Fruit fly (Drosophila melanogaster) whole organism, prepupa: ENCODE data around the gene CG2691.

ENCODE experiments used
- CG10631 ChIP-seq: fragments of 200-800 bp; sonication (Bioruptor generic); optimal IDR thresholded peaks from 2 replicates; lab custom pipeline; 2016; ENCODE audit warnings: missing biosample characterization, missing genetic modification characterization
- CG11294 ChIP-seq: fragments of 200-800 bp; sonication (Bioruptor generic); IDR thresholded peaks from 2 replicates; pipeline ENCODE4 v1.3.6; 2022; ENCODE audit warnings: missing biosample characterization, missing genetic modification characterization
- CG15336 ChIP-seq: fragments of 200-800 bp; sonication (Bioruptor generic); IDR thresholded peaks from 2 replicates; pipeline ENCODE4 v1.3.6; 2022; ENCODE audit warnings: missing biosample characterization, missing genetic modification characterization
- CG1621 ChIP-seq: fragments of 200-800 bp; sonication (Bioruptor generic); optimal IDR thresholded peaks from 3 replicates; lab custom pipeline; 2018; ENCODE audit warnings: missing biosample characterization, mild to moderate bottlenecking, missing genetic modification characterization
- CG16779 ChIP-seq: fragments of 200-800 bp; sonication (Bioruptor generic); optimal IDR thresholded peaks from 3 replicates; lab custom pipeline; 2017; ENCODE audit warnings: missing biosample characterization, mild to moderate bottlenecking, missing genetic modification characterization
- CG3032 ChIP-seq: fragments of 200-800 bp; optimal IDR thresholded peaks from 2 replicates; lab custom pipeline; 2019; ENCODE audit warnings: missing biosample characterization, mild to moderate bottlenecking, missing genetic modification characterization, moderate library complexity
- CG31627 ChIP-seq: fragments of 200-800 bp; sonication (Bioruptor generic); optimal IDR thresholded peaks from 3 replicates; lab custom pipeline; 2016; ENCODE audit warnings: missing biosample characterization, missing genetic modification characterization
- CG32006 ChIP-seq: fragments of 200-800 bp; sonication (Bioruptor generic); optimal IDR thresholded peaks from 3 replicates; lab custom pipeline; 2017; ENCODE audit warnings: missing biosample characterization, mild to moderate bottlenecking, missing genetic modification characterization
- CG34406 ChIP-seq: fragments of 200-800 bp; sonication (Bioruptor generic); optimal IDR thresholded peaks from 3 replicates; lab custom pipeline; 2016; ENCODE audit warnings: missing biosample characterization, missing genetic modification characterization
- CG3919 ChIP-seq: fragments of 200-800 bp; sonication (Bioruptor generic); optimal IDR thresholded peaks from 3 replicates; lab custom pipeline; 2016; ENCODE audit warnings: missing biosample characterization, missing genetic modification characterization
- CG4318 ChIP-seq: fragments of 200-800 bp; sonication (Bioruptor generic); optimal IDR thresholded peaks from 3 replicates; lab custom pipeline; 2017; ENCODE audit warnings: missing biosample characterization, mild to moderate bottlenecking, missing genetic modification characterization
- CG6163 ChIP-seq: fragments of 200-800 bp; sonication (Bioruptor generic); IDR thresholded peaks from 3 replicates; pipeline ENCODE4 v1.3.6; 2022; ENCODE audit warnings: missing biosample characterization, missing genetic modification characterization
- CG6276 ChIP-seq: fragments of 200-800 bp; sonication (Bioruptor generic); optimal IDR thresholded peaks from 2 replicates; lab custom pipeline; 2017; ENCODE audit warnings: missing biosample characterization, mild to moderate bottlenecking, missing genetic modification characterization
- CG6854 ChIP-seq: fragments of 200-800 bp; sonication (Bioruptor generic); optimal IDR thresholded peaks from 2 replicates; lab custom pipeline; 2017; ENCODE audit warnings: missing biosample characterization, mild to moderate bottlenecking, missing genetic modification characterization
- CG7368 ChIP-seq: fragments of 200-800 bp; sonication (Bioruptor generic); optimal IDR thresholded peaks from 3 replicates; lab custom pipeline; 2016; ENCODE audit warnings: missing biosample characterization, missing genetic modification characterization
- CG8119 ChIP-seq: fragments of 200-800 bp; sonication (Bioruptor generic); IDR thresholded peaks from 3 replicates; pipeline ENCODE4 v1.3.6; 2022; ENCODE audit warnings: missing biosample characterization, missing genetic modification characterization
- CG8319 ChIP-seq: fragments of 200-800 bp; sonication (Bioruptor generic); optimal IDR thresholded peaks from 3 replicates; lab custom pipeline; 2016; ENCODE audit warnings: missing biosample characterization, missing genetic modification characterization
- CG8632 ChIP-seq: fragments of 200-800 bp; sonication (Bioruptor generic); optimal IDR thresholded peaks from 3 replicates; lab custom pipeline; 2016; ENCODE audit warnings: missing biosample characterization, missing genetic modification characterization
- CG9139 ChIP-seq: fragments of 200-800 bp; sonication (Bioruptor generic); optimal IDR thresholded peaks from 3 replicates; lab custom pipeline; 2017; ENCODE audit warnings: missing biosample characterization, mild to moderate bottlenecking, missing genetic modification characterization
- Eip78C ChIP-seq: fragments of 200-800 bp; sonication (Bioruptor generic); peaks from one replicate; lab custom pipeline; 2016; ENCODE audit warnings: missing biosample characterization, missing genetic modification characterization
- Ets21C ChIP-seq: fragments of 200-800 bp; sonication (Bioruptor generic); optimal IDR thresholded peaks from 3 replicates; lab custom pipeline; 2016; ENCODE audit warnings: missing biosample characterization, missing genetic modification characterization
- Ets96B ChIP-seq: fragments of 200-800 bp; optimal IDR thresholded peaks from 2 replicates; lab custom pipeline; 2019; ENCODE audit warnings: missing biosample characterization, mild to moderate bottlenecking, missing genetic modification characterization, moderate library complexity
- Hr38 ChIP-seq: sonication (Bioruptor generic); optimal IDR thresholded peaks from 2 replicates; lab custom pipeline; 2016; ENCODE audit warnings: missing biosample characterization, missing genetic modification characterization
- Hr39 ChIP-seq: fragments of 200-800 bp; sonication (Bioruptor generic); optimal IDR thresholded peaks from 2 replicates; lab custom pipeline; 2016; ENCODE audit warnings: missing biosample characterization, missing genetic modification characterization
- Hr4 ChIP-seq: fragments of 200-800 bp; sonication (Bioruptor generic); optimal IDR thresholded peaks from 3 replicates; lab custom pipeline; 2016; ENCODE audit warnings: missing biosample characterization, missing genetic modification characterization
- Lpt ChIP-seq: fragments of 200-800 bp; sonication (Bioruptor generic); optimal IDR thresholded peaks from 3 replicates; lab custom pipeline; 2016; ENCODE audit warnings: missing biosample characterization, missing genetic modification characterization
- Met ChIP-seq: fragments of 200-800 bp; sonication (Bioruptor generic); optimal IDR thresholded peaks from 3 replicates; lab custom pipeline; 2016; ENCODE audit warnings: missing biosample characterization, missing genetic modification characterization
- OdsH ChIP-seq: fragments of 200-800 bp; sonication (Bioruptor generic); optimal IDR thresholded peaks from 3 replicates; lab custom pipeline; 2016; ENCODE audit warnings: missing biosample characterization, missing genetic modification characterization
- Sox102F ChIP-seq: fragments of 200-800 bp; sonication (Bioruptor generic); optimal IDR thresholded peaks from 2 replicates; lab custom pipeline; 2016; ENCODE audit warnings: missing biosample characterization, mild to moderate bottlenecking, missing genetic modification characterization
- Sox14 ChIP-seq: fragments of 200-800 bp; sonication (Bioruptor generic); optimal IDR thresholded peaks from 3 replicates; lab custom pipeline; 2016; ENCODE audit warnings: missing biosample characterization, missing genetic modification characterization
- Sox15 ChIP-seq: fragments of 200-800 bp; sonication (Bioruptor generic); optimal IDR thresholded peaks from 3 replicates; lab custom pipeline; 2016; ENCODE audit warnings: missing biosample characterization, missing genetic modification characterization
- achi ChIP-seq: fragments of 200-800 bp; sonication (Bioruptor generic); optimal IDR thresholded peaks from 3 replicates; lab custom pipeline; 2016; ENCODE audit warnings: missing biosample characterization, missing genetic modification characterization
- cyc ChIP-seq: fragments of 200-800 bp; sonication (Bioruptor generic); optimal IDR thresholded peaks from 3 replicates; lab custom pipeline; 2016; ENCODE audit warnings: missing biosample characterization, missing genetic modification characterization
- dac ChIP-seq: fragments of 200-800 bp; sonication (Bioruptor generic); optimal IDR thresholded peaks from 2 replicates; lab custom pipeline; 2017; ENCODE audit warnings: missing biosample characterization, mild to moderate bottlenecking, missing genetic modification characterization
- dsx ChIP-seq: fragments of 200-800 bp; optimal IDR thresholded peaks from 3 replicates; lab custom pipeline; 2019; ENCODE audit warnings: missing biosample characterization, mild to moderate bottlenecking, missing genetic modification characterization, moderate library complexity; ENCODE audit not compliant: poor library complexity, severe bottlenecking
- eg ChIP-seq: fragments of 200-800 bp; sonication (Bioruptor generic); IDR thresholded peaks from 3 replicates; pipeline ENCODE4 v1.3.6; 2022; ENCODE audit warnings: missing biosample characterization, missing genetic modification characterization
- esn ChIP-seq: fragments of 200-800 bp; sonication (Bioruptor generic); optimal IDR thresholded peaks from 2 replicates; lab custom pipeline; 2016; ENCODE audit warnings: missing biosample characterization, mild to moderate bottlenecking, missing genetic modification characterization, moderate library complexity
- fd59A ChIP-seq: fragments of 200-800 bp; sonication (Bioruptor generic); optimal IDR thresholded peaks from 2 replicates; lab custom pipeline; 2017; ENCODE audit warnings: missing biosample characterization, mild to moderate bottlenecking, missing genetic modification characterization, missing genetic modification reagents
- fd85E ChIP-seq: fragments of 200-800 bp; sonication (Bioruptor generic); optimal IDR thresholded peaks from 3 replicates; lab custom pipeline; 2016; ENCODE audit warnings: missing biosample characterization, missing genetic modification characterization
- fkh ChIP-seq: fragments of 200-800 bp; sonication (Bioruptor generic); optimal IDR thresholded peaks from 3 replicates; lab custom pipeline; 2017; ENCODE audit warnings: missing biosample characterization, mild to moderate bottlenecking, missing genetic modification characterization, moderate library complexity
- lz ChIP-seq: fragments of 200-800 bp; sonication (Bioruptor generic); optimal IDR thresholded peaks from 3 replicates; lab custom pipeline; 2016; ENCODE audit warnings: missing biosample characterization, missing genetic modification characterization
- pdm3 ChIP-seq: fragments of 200-800 bp; sonication (Bioruptor generic); optimal IDR thresholded peaks from 3 replicates; lab custom pipeline; 2016; ENCODE audit warnings: missing biosample characterization, missing genetic modification characterization
- salr ChIP-seq, 2 experiments: fragments of 200-800 bp; sonication (Bioruptor generic); optimal IDR thresholded peaks; 3 replicates each; lab custom pipeline; 2016 to 2018; ENCODE audit warnings: missing biosample characterization in 2 of 2, missing genetic modification characterization in 2 of 2, mild to moderate bottlenecking in 1 of 2
- spab ChIP-seq: fragments of 200-800 bp; sonication (Bioruptor generic); optimal IDR thresholded peaks from 2 replicates; lab custom pipeline; 2017; ENCODE audit warnings: missing biosample characterization, mild to moderate bottlenecking, missing genetic modification characterization, missing genetic modification reagents
- topi ChIP-seq: fragments of 200-800 bp; sonication (Bioruptor generic); optimal IDR thresholded peaks from 3 replicates; lab custom pipeline; 2016; ENCODE audit warnings: missing biosample characterization, missing genetic modification characterization
- vri ChIP-seq: fragments of 200-800 bp; sonication (Bioruptor generic); optimal IDR thresholded peaks from 3 replicates; lab custom pipeline; 2016; ENCODE audit warnings: missing biosample characterization, mild to moderate bottlenecking, missing genetic modification characterization

CG2691 gene

dm6 chrX:13630290-13630900 lies 6.2 kb upstream of the CG2691 start (continued):
- TF ChIP-seq CG11294 (GFP tag; lab: Robert Waterston, UW) (no peak), lz (peak; percentile 62), Hr4 (peak; percentile 28), fd59A (no peak), CG7368 (GFP tag; lab: Kevin White, UChicago) (no peak), Sox102F (GFP tag; lab: Kevin White, UChicago) (peak; percentile 40), CG6276 (no peak), achi (GFP tag; lab: Kevin White, UChicago) (peak; percentile 47), Hr39 (GFP tag; lab: Kevin White, UChicago) (peak; percentile 65), CG3919 (GFP tag; lab: Kevin White, UChicago) (peak; percentile 46), CG6163 (GFP tag; lab: Robert Waterston, UW) (0 out of 3 replicates have a peak, but pooled peaks have one; percentile 31)

dm6 chrX:13629414-13629813 lies 5.2 kb upstream of the CG2691 start:
- no peak for TF ChIP-seq lz
- peak; percentile 63 for TF ChIP-seq Eip78C (GFP tag; lab: Kevin White, UChicago)

dm6 chrX:13627855-13628254 lies 3.6 kb upstream of the CG2691 start:
- TF ChIP-seq spab (GFP tag; lab: Kevin White, UChicago) (no peak), dac (GFP tag; lab: Kevin White, UChicago) (no peak), CG15336 (GFP tag; lab: Robert Waterston, UW) (no peak), CG8319 (GFP tag; lab: Kevin White, UChicago) (no peak), Sox15 (GFP tag; lab: Kevin White, UChicago) (no peak), topi (no peak), CG32006 (GFP tag; lab: Kevin White, UChicago) (no peak), cyc (no peak), CG34406 (GFP tag; lab: Kevin White, UChicago) (no peak), Sox14 (no peak), Lpt (no peak), Met (GFP tag; lab: Kevin White, UChicago) (no peak), CG6276 (no peak), Ets21C (GFP tag; lab: Kevin White, UChicago) (no peak), CG1621 (no peak), CG9139 (GFP tag; lab: Kevin White, UChicago) (no peak), dsx (GFP tag; lab: Kevin White, UChicago) (no peak), CG4318 (GFP tag; lab: Kevin White, UChicago) (no peak), CG10631 (GFP tag; lab: Kevin White, UChicago) (no peak)

dm6 chrX:13626579-13626894 lies 2.3 kb upstream of the CG2691 start:
- TF ChIP-seq CG32006 (GFP tag; lab: Kevin White, UChicago) (peak; percentile 62), vri (GFP tag; lab: Kevin White, UChicago) (no peak), Ets96B (tag; lab: Kevin White, UChicago) (peak; percentile 20), fkh (peak; percentile 47), CG3032 (tag; lab: Kevin White, UChicago) (peak; percentile 26), Sox102F (GFP tag; lab: Kevin White, UChicago) (peak; percentile 23), CG31627 (GFP tag; lab: Kevin White, UChicago) (peak; percentile 36), CG15336 (GFP tag; lab: Robert Waterston, UW) (peak; percentile 52; the same call in 1 of the 2 replicates), salr (GFP tag; optimal IDR thresholded peaks at IDR 0.05; lab: Kevin White, UChicago) (peak in 1 of 2 experiments; percentile 22), Hr38 (GFP tag; lab: Kevin White, UChicago) (no peak), CG1621 (no peak), pdm3 (GFP tag; lab: Kevin White, UChicago) (peak; percentile 51), Lpt (peak; percentile 1), CG34406 (GFP tag; lab: Kevin White, UChicago) (peak; percentile 19), OdsH (GFP tag; lab: Kevin White, UChicago) (no peak), Eip78C (GFP tag; lab: Kevin White, UChicago) (peak; percentile 67), esn (GFP tag; lab: Kevin White, UChicago) (peak; percentile 41), CG6854 (no peak), topi (peak; percentile 9), eg (no peak), CG7368 (GFP tag; lab: Kevin White, UChicago) (peak; percentile 39), achi (GFP tag; lab: Kevin White, UChicago) (peak; percentile 37), CG3919 (GFP tag; lab: Kevin White, UChicago) (peak; percentile 28), fd85E (GFP tag; lab: Kevin White, UChicago) (no peak), CG8119 (GFP tag; lab: Robert Waterston, UW) (peak; percentile 53; the same call in 2 of the 3 replicates), CG8632 (GFP tag; lab: Kevin White, UChicago) (peak; percentile 21), CG16779 (no peak), CG11294 (GFP tag; lab: Robert Waterston, UW) (no peak)
